Worm (Caenorhabditis elegans) whole organism, L2 larva: Measurements from ENCODE around the gene sulp-8.

Experiments used
- ceh-16 ChIP-seq: fragments of 150-350 bp; optimal IDR thresholded peaks from 2 replicates; lab custom pipeline; 2014; ENCODE audit warnings: missing biosample characterization, missing genetic modification characterization
- ceh-82 ChIP-seq: fragments of 150-350 bp; optimal IDR thresholded peaks from 2 replicates; lab custom pipeline; 2014; ENCODE audit warnings: missing biosample characterization, missing genetic modification characterization
- egl-27 ChIP-seq: sonication (generic microtip); optimal IDR thresholded peaks from 3 replicates; lab custom pipeline; 2017; ENCODE audit warnings: missing biosample characterization, missing genetic modification reagents, missing genetic modification characterization
- lin-39 ChIP-seq: fragments of 150-350 bp; optimal IDR thresholded peaks from 2 replicates; lab custom pipeline; 2014; ENCODE audit warnings: missing biosample characterization, missing genetic modification reagents, missing genetic modification characterization
- lsy-2 ChIP-seq, 2 experiments: fragments of 150-350 bp in 1 of 2; sonication (generic microtip) in 1 of 2; optimal IDR thresholded peaks; 2 replicates each; lab custom pipeline; 2014 to 2017; ENCODE audit warnings: missing biosample characterization in 2 of 2, missing genetic modification characterization in 2 of 2
- nhr-12 ChIP-seq: fragments of 150-350 bp; optimal IDR thresholded peaks from 2 replicates; lab custom pipeline; 2014; ENCODE audit warnings: missing biosample characterization, missing genetic modification characterization
- nhr-23 ChIP-seq: fragments of 150-350 bp; optimal IDR thresholded peaks from 2 replicates; lab custom pipeline; 2014; ENCODE audit warnings: missing biosample characterization, missing genetic modification reagents, missing genetic modification characterization
- nhr-237 ChIP-seq: fragments of 150-350 bp; optimal IDR thresholded peaks from 2 replicates; lab custom pipeline; 2014; ENCODE audit warnings: missing biosample characterization, missing genetic modification characterization
- nhr-77 ChIP-seq: fragments of 150-350 bp; optimal IDR thresholded peaks from 2 replicates; lab custom pipeline; 2014; ENCODE audit warnings: missing biosample characterization, missing genetic modification characterization
- peb-1 ChIP-seq: fragments of 150-350 bp; optimal IDR thresholded peaks from 2 replicates; lab custom pipeline; 2014; ENCODE audit warnings: missing biosample characterization, missing genetic modification characterization
- sem-4 ChIP-seq: fragments of 150-350 bp; optimal IDR thresholded peaks from 2 replicates; lab custom pipeline; 2014; ENCODE audit warnings: missing biosample characterization, missing genetic modification reagents, missing genetic modification characterization
- snpc-4 ChIP-seq: fragments of 150-350 bp; optimal IDR thresholded peaks from 2 replicates; lab custom pipeline; 2014; ENCODE audit warnings: missing biosample characterization, missing genetic modification characterization
- ztf-11 ChIP-seq: sonication (generic microtip); optimal IDR thresholded peaks from 2 replicates; lab custom pipeline; 2017; ENCODE audit warnings: missing biosample characterization, missing genetic modification characterization

- TF ChIP-seq ceh-16 (tag; lab: Kevin White, UChicago) (no peak), ceh-82 (tag; lab: Kevin White, UChicago) (no peak), sem-4 (tag; lab: Kevin White, UChicago) (no peak), snpc-4 (no peak), ztf-11 (no peak), lin-39 (no peak), lsy-2 (tag; optimal IDR thresholded peaks at IDR 0.05; lab: Kevin White, UChicago) (no peak), nhr-23 (tag; lab: Kevin White, UChicago) (no peak), egl-27 (tag; lab: Kevin White, UChicago) (no peak), nhr-77 (tag; lab: Kevin White, UChicago) (no peak), nhr-237 (tag; lab: Kevin White, UChicago) (no peak), nhr-12 (tag; lab: Kevin White, UChicago) (no peak), peb-1 (no peak)
Measured at ce11 chrV:9706592-9706991, 33.1 kb upstream of the sulp-8 start.
